Fruit fly (Drosophila melanogaster) whole organism, embryonic: ENCODE data around the gene tok.

Experiments used
- Abd-B ChIP-seq: fragments of 200-800 bp; sonication (Bioruptor generic); optimal IDR thresholded peaks from 2 replicates; lab custom pipeline; 2018; ENCODE audit warnings: missing biosample characterization, mild to moderate bottlenecking, missing genetic modification characterization, moderate library complexity
- CG10366 ChIP-seq: fragments of 200-800 bp; sonication (Bioruptor generic); IDR thresholded peaks from 2 replicates; pipeline ENCODE4 v1.3.6; 2022; ENCODE audit warnings: missing biosample characterization, missing genetic modification characterization
- CG14441 ChIP-seq: fragments of 200-800 bp; sonication (Bioruptor generic); IDR thresholded peaks from 2 replicates; pipeline ENCODE4 v1.3.6; 2022; ENCODE audit warnings: missing biosample characterization, missing genetic modification characterization
- CG16863 ChIP-seq: fragments of 200-800 bp; sonication (Bioruptor generic); optimal IDR thresholded peaks from 3 replicates; lab custom pipeline; 2016; ENCODE audit warnings: missing biosample characterization, missing genetic modification characterization
- CG17385 ChIP-seq: fragments of 200-800 bp; sonication (Bioruptor generic); optimal IDR thresholded peaks from 3 replicates; lab custom pipeline; 2018; ENCODE audit warnings: missing biosample characterization, mild to moderate bottlenecking, missing genetic modification characterization
- CG17802 ChIP-seq: fragments of 200-800 bp; sonication (Bioruptor generic); optimal IDR thresholded peaks from 2 replicates; lab custom pipeline; 2018; ENCODE audit warnings: missing biosample characterization, mild to moderate bottlenecking, missing genetic modification characterization, moderate library complexity
- CG2199 ChIP-seq: fragments of 200-800 bp; sonication (Bioruptor generic); IDR thresholded peaks from 3 replicates; pipeline ENCODE4 v1.3.6; 2022; ENCODE audit warnings: missing biosample characterization, missing genetic modification characterization
- CG43689 ChIP-seq: fragments of 200-800 bp; sonication (Bioruptor generic); IDR thresholded peaks from 2 replicates; pipeline ENCODE4 v1.3.6; 2022; ENCODE audit warnings: missing biosample characterization, missing genetic modification characterization
- CG4404 ChIP-seq: fragments of 200-800 bp; sonication (Bioruptor generic); IDR thresholded peaks from 2 replicates; pipeline ENCODE4 v1.3.6; 2022; ENCODE audit warnings: missing biosample characterization, missing genetic modification characterization
- CG4820 ChIP-seq: fragments of 200-800 bp; sonication (Bioruptor generic); optimal IDR thresholded peaks from 3 replicates; lab custom pipeline; 2016; ENCODE audit warnings: missing biosample characterization, missing genetic modification characterization
- CG5180 ChIP-seq: fragments of 200-800 bp; sonication (Bioruptor generic); optimal IDR thresholded peaks from 3 replicates; lab custom pipeline; 2017; ENCODE audit warnings: missing biosample characterization, missing genetic modification characterization, mild to moderate bottlenecking, moderate library complexity, missing genetic modification reagents
- CG6683 ChIP-seq: fragments of 200-800 bp; sonication (Bioruptor generic); optimal IDR thresholded peaks from 2 replicates; lab custom pipeline; 2017; ENCODE audit warnings: missing biosample characterization, mild to moderate bottlenecking, missing genetic modification characterization, missing genetic modification reagents
- CG7987 ChIP-seq: fragments of 200-800 bp; sonication (Bioruptor generic); optimal IDR thresholded peaks from 2 replicates; lab custom pipeline; 2018; ENCODE audit warnings: missing biosample characterization, mild to moderate bottlenecking, missing genetic modification characterization, moderate library complexity
- CG8089 ChIP-seq: fragments of 200-800 bp; sonication (Bioruptor generic); optimal IDR thresholded peaks from 3 replicates; lab custom pipeline; 2016; ENCODE audit warnings: missing biosample characterization, missing genetic modification characterization
- CG9727 ChIP-seq: fragments of 200-800 bp; sonication (Bioruptor generic); optimal IDR thresholded peaks from 3 replicates; lab custom pipeline; 2017; ENCODE audit warnings: missing biosample characterization, mild to moderate bottlenecking, missing genetic modification characterization
- CG9932 ChIP-seq: fragments of 200-800 bp; sonication (Bioruptor generic); IDR thresholded peaks from 2 replicates; pipeline ENCODE4 v1.3.6; 2022; ENCODE audit warnings: missing biosample characterization, missing genetic modification characterization
- CrebB ChIP-seq: fragments of 200-800 bp; sonication (Bioruptor generic); optimal IDR thresholded peaks from 3 replicates; lab custom pipeline; 2018; ENCODE audit warnings: missing biosample characterization, mild to moderate bottlenecking, missing genetic modification characterization
- D19A ChIP-seq: fragments of 200-800 bp; optimal IDR thresholded peaks from 3 replicates; lab custom pipeline; 2019; ENCODE audit warnings: missing biosample characterization, mild to moderate bottlenecking, missing genetic modification characterization, moderate library complexity
- Dad ChIP-seq: fragments of 200-800 bp; sonication (Bioruptor generic); optimal IDR thresholded peaks from 3 replicates; lab custom pipeline; 2016; ENCODE audit warnings: missing biosample characterization, missing genetic modification characterization
- Doc3 ChIP-seq: fragments of 200-800 bp; sonication (Bioruptor generic); IDR thresholded peaks from 3 replicates; pipeline ENCODE4 v1.3.6; 2022; ENCODE audit warnings: missing biosample characterization, missing genetic modification characterization; ENCODE audit not compliant: partially characterized antibody
- E2f2 ChIP-seq: fragments of 200-800 bp; sonication (Bioruptor generic); IDR thresholded peaks from 2 replicates; pipeline ENCODE4 v1.3.6; 2022; ENCODE audit warnings: missing biosample characterization, missing genetic modification characterization
- Elba2 ChIP-seq: fragments of 200-800 bp; sonication (Bioruptor generic); optimal IDR thresholded peaks from 3 replicates; lab custom pipeline; 2016; ENCODE audit warnings: missing biosample characterization, missing genetic modification characterization
- Ets65A ChIP-seq: fragments of 200-800 bp; sonication (Bioruptor generic); peaks from one replicate; lab custom pipeline; 2016; ENCODE audit warnings: missing biosample characterization, missing genetic modification characterization
- Ets97D ChIP-seq: fragments of 200-800 bp; sonication (Bioruptor generic); optimal IDR thresholded peaks from 3 replicates; lab custom pipeline; 2016; ENCODE audit warnings: missing biosample characterization, missing genetic modification characterization
- GATAe ChIP-seq: fragments of 200-800 bp; sonication (Bioruptor generic); conservative IDR thresholded peaks from 2 replicates; pipeline ENCODE4 v1.3.6; 2022; ENCODE audit warnings: missing biosample characterization, missing genetic modification characterization
- Hr3 ChIP-seq: fragments of 200-800 bp; sonication (Bioruptor generic); optimal IDR thresholded peaks from 3 replicates; lab custom pipeline; 2016; ENCODE audit warnings: missing biosample characterization, missing genetic modification characterization
- MBD-R2 ChIP-seq: fragments of 200-800 bp; sonication (Bioruptor generic); IDR thresholded peaks from 2 replicates; pipeline ENCODE4 v1.3.6; 2022; ENCODE audit warnings: missing biosample characterization, missing genetic modification characterization
- MESR4 ChIP-seq: fragments of 200-800 bp; sonication (Bioruptor generic); optimal IDR thresholded peaks from 2 replicates; lab custom pipeline; 2018; ENCODE audit warnings: missing biosample characterization, mild to moderate bottlenecking, missing genetic modification characterization, moderate library complexity
- NfI ChIP-seq: fragments of 200-800 bp; sonication (Bioruptor generic); optimal IDR thresholded peaks from 3 replicates; lab custom pipeline; 2018; ENCODE audit warnings: missing biosample characterization, mild to moderate bottlenecking, missing genetic modification characterization, moderate library complexity
- Rfx ChIP-seq: fragments of 200-800 bp; sonication (Bioruptor generic); IDR thresholded peaks from 2 replicates; pipeline ENCODE4 v1.3.6; 2022; ENCODE audit warnings: missing biosample characterization, missing genetic modification characterization
- Sox100B ChIP-seq: fragments of 200-800 bp; sonication (Bioruptor generic); optimal IDR thresholded peaks from 3 replicates; lab custom pipeline; 2018; ENCODE audit warnings: missing biosample characterization, mild to moderate bottlenecking, missing genetic modification characterization
- Stat92E ChIP-seq, 3 experiments: fragments of >200 bp in 2 of 3; fragments of 200-800 bp in 1 of 3; sonication (Bioruptor generic) in 1 of 3; optimal IDR thresholded peaks; 2 replicates each; lab custom pipeline; 2017 to 2019; ENCODE audit warnings: missing biosample characterization in 3 of 3, missing genetic modification characterization in 3 of 3, mild to moderate bottlenecking in 1 of 3, moderate library complexity in 1 of 3
- Usf ChIP-seq: fragments of 200-800 bp; sonication (Bioruptor generic); optimal IDR thresholded peaks from 2 replicates; lab custom pipeline; 2017; ENCODE audit warnings: missing genotype, missing biosample characterization, missing genetic modification characterization
- Xbp1 ChIP-seq: fragments of 200-800 bp; sonication (Bioruptor generic); optimal IDR thresholded peaks from 3 replicates; lab custom pipeline; 2016; ENCODE audit warnings: missing biosample characterization, mild to moderate bottlenecking, missing genetic modification characterization
- ab ChIP-seq: fragments of 200-800 bp; sonication (Bioruptor generic); optimal IDR thresholded peaks from 2 replicates; lab custom pipeline; 2016; ENCODE audit warnings: missing biosample characterization, missing genetic modification characterization
- dpn ChIP-seq, 2 experiments: fragments of 200-800 bp; sonication (Bioruptor generic); optimal IDR thresholded peaks; 3 replicates each; lab custom pipeline; 2016; ENCODE audit warnings: missing biosample characterization in 2 of 2, missing genetic modification characterization in 2 of 2
- en ChIP-seq: fragments of 200-800 bp; sonication (Bioruptor generic); optimal IDR thresholded peaks from 2 replicates; lab custom pipeline; 2016; ENCODE audit warnings: missing biosample characterization, missing genetic modification characterization
- fru ChIP-seq: fragments of >200 bp; optimal IDR thresholded peaks from 2 replicates; lab custom pipeline; 2017
- jing ChIP-seq: fragments of 200-800 bp; sonication (Bioruptor generic); optimal IDR thresholded peaks from 2 replicates; lab custom pipeline; 2018; ENCODE audit warnings: missing biosample characterization, mild to moderate bottlenecking, missing genetic modification characterization
- kah ChIP-seq: fragments of 200-800 bp; sonication (Bioruptor generic); optimal IDR thresholded peaks from 2 replicates; lab custom pipeline; 2018; ENCODE audit warnings: missing biosample characterization, mild to moderate bottlenecking, missing genetic modification characterization
- lab ChIP-seq: fragments of 200-800 bp; sonication (Bioruptor generic); optimal IDR thresholded peaks from 3 replicates; lab custom pipeline; 2017; ENCODE audit warnings: missing biosample characterization, missing genetic modification characterization, mild to moderate bottlenecking, moderate library complexity, missing genetic modification reagents
- oc ChIP-seq: fragments of 200-800 bp; sonication (Bioruptor generic); optimal IDR thresholded peaks from 2 replicates; lab custom pipeline; 2018; ENCODE audit warnings: missing biosample characterization, mild to moderate bottlenecking, missing genetic modification characterization, moderate library complexity
- pfk ChIP-seq: fragments of 200-800 bp; sonication (Bioruptor generic); optimal IDR thresholded peaks from 2 replicates; lab custom pipeline; 2018; ENCODE audit warnings: missing biosample characterization, mild to moderate bottlenecking, missing genetic modification characterization, moderate library complexity
- psq ChIP-seq: fragments of 200-800 bp; sonication (Bioruptor generic); optimal IDR thresholded peaks from 2 replicates; lab custom pipeline; 2017; ENCODE audit warnings: missing biosample characterization, missing genetic modification characterization
- ro ChIP-seq: fragments of 200-800 bp; sonication (Bioruptor generic); IDR thresholded peaks from 2 replicates; pipeline ENCODE4 v1.3.6; 2022; ENCODE audit warnings: missing biosample characterization, missing genetic modification characterization
- tgo ChIP-seq: fragments of 200-800 bp; sonication (Bioruptor generic); IDR thresholded peaks from 3 replicates; pipeline ENCODE4 v1.3.6; 2022; ENCODE audit warnings: missing biosample characterization, missing genetic modification characterization
- trh ChIP-seq: fragments of 200-800 bp; sonication (Bioruptor generic); optimal IDR thresholded peaks from 2 replicates; lab custom pipeline; 2016; ENCODE audit warnings: missing biosample characterization, missing genetic modification characterization
- wek ChIP-seq: fragments of 200-800 bp; sonication (Bioruptor generic); optimal IDR thresholded peaks from 3 replicates; lab custom pipeline; 2018; ENCODE audit warnings: missing biosample characterization, mild to moderate bottlenecking, missing genetic modification characterization, moderate library complexity
- yki ChIP-seq: fragments of >200 bp; optimal IDR thresholded peaks from 3 replicates; lab custom pipeline; 2018

Gene tok

dm6 chr3R:24771273-24772231, 52.1 kb downstream of the tok start, which contains the start of gene CG42331 (continued):
- peak; percentile 54 for TF ChIP-seq CG4820 (GFP tag; lab: Kevin White, UChicago)
- TF ChIP-seq lab (GFP tag; lab: Kevin White, UChicago), result peak; percentile 78
- no peak for TF ChIP-seq MESR4
- no peak for TF ChIP-seq trh (GFP tag; lab: Kevin White, UChicago)
- peak; percentile 54 for TF ChIP-seq Abd-B (GFP tag; lab: Kevin White, UChicago)
- no peak for TF ChIP-seq E2f2 (GFP tag; lab: Robert Waterston, UW)
- peak in 1 of 2 experiments; percentile 57 for TF ChIP-seq dpn (GFP tag; optimal IDR thresholded peaks at IDR 0.05; lab: Kevin White, UChicago)
- peak; percentile 53; the same call in 1 of the 2 replicates for TF ChIP-seq Rfx (GFP tag; lab: Robert Waterston, UW)
- peak; percentile 32; the same call in 1 of the 2 replicates for TF ChIP-seq MBD-R2 (GFP tag; lab: Robert Waterston, UW)
- no peak for TF ChIP-seq CG43689 (GFP tag; lab: Robert Waterston, UW)
- no peak for TF ChIP-seq wek (GFP tag; lab: Kevin White, UChicago)
- no peak for TF ChIP-seq CG8089 (GFP tag; lab: Kevin White, UChicago)
- TF ChIP-seq CG9727 (GFP tag; lab: Kevin White, UChicago), result peak; percentile 55
- TF ChIP-seq CG16863 (GFP tag; lab: Kevin White, UChicago), result peak; percentile 6
- TF ChIP-seq en, result peak; percentile 57
- peak; percentile 98 for TF ChIP-seq D19A (tag; lab: Kevin White, UChicago)
- no peak for TF ChIP-seq Doc3 (GFP tag; lab: Robert Waterston, UW)
- TF ChIP-seq Sox100B (GFP tag; lab: Kevin White, UChicago), result peak; percentile 53
- no peak for TF ChIP-seq Usf (GFP tag; lab: Kevin White, UChicago)
- TF ChIP-seq Hr3 (GFP tag; lab: Kevin White, UChicago), result peak; percentile 46
- TF ChIP-seq tgo (GFP tag; lab: Robert Waterston, UW), result no peak; the same call in 2 of the 3 replicates
- no peak for TF ChIP-seq CrebB
- TF ChIP-seq Ets97D, result peak; percentile 14
- TF ChIP-seq CG17802 (tag; lab: Kevin White, UChicago), result no peak
- TF ChIP-seq CG9932, result 0 out of 2 replicates have a peak, but pooled peaks have one; percentile 6
- TF ChIP-seq CG5180 (GFP tag; lab: Kevin White, UChicago), result peak; percentile 45
- peak; percentile 65 for TF ChIP-seq Xbp1 (GFP tag; lab: Kevin White, UChicago)
- TF ChIP-seq psq (GFP tag; lab: Kevin White, UChicago), result peak; percentile 6
- peak; percentile 55; the same call in 1 of the 2 replicates for TF ChIP-seq GATAe (GFP tag; lab: Robert Waterston, UW)
- peak; percentile 64 for TF ChIP-seq Ets65A (GFP tag; lab: Kevin White, UChicago)
- TF ChIP-seq oc (tag; lab: Kevin White, UChicago), result peak; percentile 13
- no peak for TF ChIP-seq CG7987 (GFP tag; lab: Kevin White, UChicago)
- peak; percentile 38 for TF ChIP-seq CG6683 (GFP tag; lab: Kevin White, UChicago)
- no peak for TF ChIP-seq ro (GFP tag; lab: Robert Waterston, UW)
- TF ChIP-seq jing (GFP tag; lab: Kevin White, UChicago), result peak; percentile 26
- no peak for TF ChIP-seq CG4404
- TF ChIP-seq Stat92E (GFP tag; optimal IDR thresholded peaks at IDR 0.05; lab: Kevin White, UChicago), result no peak
- TF ChIP-seq Elba2 (GFP tag; lab: Kevin White, UChicago), result no peak
- no peak for TF ChIP-seq yki (lab: Kevin White, UChicago)
- peak; percentile 51 for TF ChIP-seq CG17385 (GFP tag; lab: Kevin White, UChicago)
- no peak for TF ChIP-seq fru (lab: Kevin White, UChicago)
- TF ChIP-seq ab (GFP tag; lab: Kevin White, UChicago), result no peak
- no peak for TF ChIP-seq kah (GFP tag; lab: Kevin White, UChicago)
- TF ChIP-seq Dad (GFP tag; lab: Kevin White, UChicago), result peak; percentile 31
- peak; percentile 65; the same call in 1 of the 2 replicates for TF ChIP-seq CG14441 (GFP tag; lab: Robert Waterston, UW)
- TF ChIP-seq pfk (GFP tag; lab: Kevin White, UChicago), result no peak
- peak; percentile 38 for TF ChIP-seq NfI (GFP tag; lab: Kevin White, UChicago)
- TF ChIP-seq CG10366, result peak; percentile 46; the same call in 1 of the 2 replicates
- no peak for TF ChIP-seq CG2199 (GFP tag; lab: Robert Waterston, UW)
